Worm (Caenorhabditis elegans) whole organism, L1 larva: ENCODE measurements around the gene T05D4.5.

Source experiments
- C04F5.9 ChIP-seq: sonication (generic microtip); optimal IDR thresholded peaks from 2 replicates; lab custom pipeline; 2016; ENCODE audit warnings: missing genetic modification characterization, missing compliant biosample characterization
- F16B12.6 ChIP-seq: fragments of 150-350 bp; optimal IDR thresholded peaks from 2 replicates; lab custom pipeline; 2014; ENCODE audit warnings: missing biosample characterization, missing genetic modification characterization
- alr-1 ChIP-seq: fragments of 200-800 bp; sonication (Bioruptor generic); optimal IDR thresholded peaks from 2 replicates; lab custom pipeline; 2018; ENCODE audit warnings: borderline replicate concordance, mild to moderate bottlenecking, missing genetic modification characterization, missing compliant biosample characterization
- aly-2 ChIP-seq: fragments of 150-350 bp; optimal IDR thresholded peaks from 2 replicates; lab custom pipeline; 2014; ENCODE audit warnings: missing biosample characterization, missing genetic modification characterization
- blmp-1 ChIP-seq: fragments of 150-350 bp; optimal IDR thresholded peaks from 2 replicates; lab custom pipeline; 2014; ENCODE audit warnings: missing biosample characterization, missing genetic modification characterization
- ceh-63 ChIP-seq: fragments of 200-800 bp; sonication (Bioruptor generic); optimal IDR thresholded peaks from 2 replicates; lab custom pipeline; 2018; ENCODE audit warnings: mild to moderate bottlenecking, missing genetic modification characterization, missing compliant biosample characterization
- ceh-82 ChIP-seq, 3 experiments: fragments of 150-350 bp in 1 of 3; sonication (generic microtip) in 2 of 3; optimal IDR thresholded peaks; 2 replicates each; lab custom pipeline; 2014 to 2017; ENCODE audit warnings: missing biosample characterization in 3 of 3, missing genetic modification characterization in 3 of 3
- ceh-90 ChIP-seq: sonication (generic microtip); optimal IDR thresholded peaks from 2 replicates; lab custom pipeline; 2016; ENCODE audit warnings: missing genetic modification characterization, missing compliant biosample characterization
- ces-1 ChIP-seq: fragments of 150-350 bp; optimal IDR thresholded peaks from 2 replicates; lab custom pipeline; 2014; ENCODE audit warnings: missing biosample characterization, missing genetic modification reagents, missing genetic modification characterization
- dpl-1 ChIP-seq, 3 experiments: fragments of 150-350 bp in 2 of 3; sonication (generic microtip) in 1 of 3; optimal IDR thresholded peaks; 2 replicates each; lab custom pipeline; 2014 to 2017; ENCODE audit warnings: missing biosample characterization in 3 of 3, missing genetic modification characterization in 3 of 3, missing genetic modification reagents in 3 of 3
- dsc-1 ChIP-seq: sonication (generic microtip); optimal IDR thresholded peaks from 2 replicates; lab custom pipeline; 2016; ENCODE audit warnings: mild to moderate bottlenecking, missing genetic modification characterization, missing compliant biosample characterization
- efl-1 ChIP-seq, 4 experiments: fragments of 150-350 bp; optimal IDR thresholded peaks in 3 of 4; peaks in 1 of 4; 1 replicate in 1 of 4; 2 replicates in 3 of 4; lab custom pipeline; 2014; ENCODE audit warnings: missing biosample characterization in 2 of 4, missing genetic modification characterization in 2 of 4, missing genetic modification reagents in 2 of 4
- efl-3 ChIP-seq: fragments of 200-800 bp; sonication (Bioruptor generic); optimal IDR thresholded peaks from 2 replicates; lab custom pipeline; 2018; ENCODE audit warnings: mild to moderate bottlenecking, missing genetic modification characterization, missing compliant biosample characterization
- egl-13 ChIP-seq: sonication (generic microtip); optimal IDR thresholded peaks from 2 replicates; lab custom pipeline; 2016; ENCODE audit warnings: missing genotype, missing genetic modification reagents, missing genetic modification characterization, missing compliant biosample characterization
- elt-2 ChIP-seq: sonication (generic microtip); optimal IDR thresholded peaks from 2 replicates; lab custom pipeline; 2016; ENCODE audit warnings: missing genetic modification characterization, mild to moderate bottlenecking, inconsistent platforms, missing compliant biosample characterization, missing genetic modification reagents
- elt-3 ChIP-seq, 6 experiments: fragments of 150-350 bp in 1 of 6; sonication (generic microtip); optimal IDR thresholded peaks; 2 replicates each; lab custom pipeline; 2017 to 2018; ENCODE audit warnings: missing biosample characterization in 6 of 6, missing genetic modification characterization in 6 of 6, inconsistent platforms in 1 of 6
- fos-1 ChIP-seq: fragments of 150-350 bp; optimal IDR thresholded peaks from 2 replicates; lab custom pipeline; 2014; ENCODE audit warnings: missing biosample characterization, missing genetic modification characterization
- grh-1 ChIP-seq: fragments of 200-800 bp; sonication (Bioruptor generic); IDR thresholded peaks from 2 replicates; pipeline ENCODE4 v1.3.6; 2022; ENCODE audit warnings: missing genetic modification reagents, missing genetic modification characterization, missing compliant biosample characterization
- hlh-17 ChIP-seq: fragments of 200-800 bp; sonication (Bioruptor generic); optimal IDR thresholded peaks from 2 replicates; lab custom pipeline; 2018; ENCODE audit warnings: missing genetic modification characterization, mild to moderate bottlenecking, missing compliant biosample characterization, moderate library complexity, borderline replicate concordance
- irx-1 ChIP-seq: sonication (generic microtip); optimal IDR thresholded peaks from 2 replicates; lab custom pipeline; 2016; ENCODE audit warnings: missing genetic modification characterization, missing compliant biosample characterization
- jun-1 ChIP-seq: fragments of 150-350 bp; optimal IDR thresholded peaks from 2 replicates; lab custom pipeline; 2014; ENCODE audit warnings: missing biosample characterization, missing genetic modification reagents, missing genetic modification characterization
- lin-14 ChIP-seq: fragments of 200-800 bp; sonication (Bioruptor generic); optimal IDR thresholded peaks from 2 replicates; lab custom pipeline; 2018; ENCODE audit warnings: mild to moderate bottlenecking, missing genetic modification characterization, moderate library complexity, missing compliant biosample characterization
- lin-15B ChIP-seq: fragments of 150-350 bp; sonication (generic microtip); optimal IDR thresholded peaks from 3 replicates; lab custom pipeline; 2014; ENCODE audit warnings: missing biosample characterization, missing genetic modification characterization
- lin-35 ChIP-seq, 2 experiments: fragments of 150-350 bp; optimal IDR thresholded peaks; 2 replicates each; lab custom pipeline; 2014; ENCODE audit warnings: missing biosample characterization in 2 of 2, missing genetic modification characterization in 2 of 2, missing genetic modification reagents in 2 of 2
- lin-39 ChIP-seq: fragments of 150-350 bp; optimal IDR thresholded peaks from 2 replicates; lab custom pipeline; 2014; ENCODE audit warnings: missing biosample characterization, missing genetic modification reagents, missing genetic modification characterization
- mep-1 ChIP-seq: fragments of 150-350 bp; optimal IDR thresholded peaks from 2 replicates; lab custom pipeline; 2014; ENCODE audit warnings: missing biosample characterization, missing genetic modification characterization
- nhr-11 ChIP-seq: fragments of 150-350 bp; optimal IDR thresholded peaks from 2 replicates; lab custom pipeline; 2014; ENCODE audit warnings: missing biosample characterization, missing genetic modification characterization
- nhr-12 ChIP-seq: sonication (generic microtip); optimal IDR thresholded peaks from 2 replicates; lab custom pipeline; 2017; ENCODE audit warnings: missing biosample characterization, missing genetic modification characterization
- nhr-19 ChIP-seq: fragments of 200-800 bp; sonication (Bioruptor generic); conservative IDR thresholded peaks from 2 replicates; pipeline ENCODE4 v1.3.6; 2022; ENCODE audit warnings: missing genetic modification characterization, missing compliant biosample characterization
- nhr-20 ChIP-seq: sonication (generic microtip); optimal IDR thresholded peaks from 2 replicates; lab custom pipeline; 2016; ENCODE audit warnings: mild to moderate bottlenecking, missing genetic modification characterization, missing compliant biosample characterization
- nhr-237 ChIP-seq: fragments of 150-350 bp; optimal IDR thresholded peaks from 2 replicates; lab custom pipeline; 2014; ENCODE audit warnings: missing biosample characterization, missing genetic modification characterization
- nhr-71 ChIP-seq: sonication (generic microtip); optimal IDR thresholded peaks from 2 replicates; lab custom pipeline; 2016; ENCODE audit warnings: mild to moderate bottlenecking, missing genetic modification characterization, moderate library complexity, missing compliant biosample characterization
- nhr-77 ChIP-seq: fragments of 150-350 bp; optimal IDR thresholded peaks from 2 replicates; lab custom pipeline; 2014; ENCODE audit warnings: missing biosample characterization, missing genetic modification characterization
- nhr-84 ChIP-seq: sonication (generic microtip); optimal IDR thresholded peaks from 2 replicates; lab custom pipeline; 2017; ENCODE audit warnings: missing biosample characterization, missing genetic modification characterization
- nhr-85 ChIP-seq: sonication (generic microtip); peaks from one replicate; lab custom pipeline; 2016; ENCODE audit warnings: missing genetic modification characterization, inconsistent platforms, missing compliant biosample characterization
- rnt-1 ChIP-seq: sonication (generic microtip); optimal IDR thresholded peaks from 2 replicates; lab custom pipeline; 2016; ENCODE audit warnings: mild to moderate bottlenecking, missing genetic modification characterization, moderate library complexity, missing compliant biosample characterization
- skn-1 ChIP-seq: fragments of 150-350 bp; optimal IDR thresholded peaks from 2 replicates; lab custom pipeline; 2014; ENCODE audit warnings: missing biosample characterization, missing genetic modification characterization
- snpc-4 ChIP-seq: fragments of 150-350 bp; optimal IDR thresholded peaks from 2 replicates; lab custom pipeline; 2014; ENCODE audit warnings: missing biosample characterization, missing genetic modification characterization
- sup-37 ChIP-seq: fragments of 200-800 bp; sonication (Bioruptor generic); optimal IDR thresholded peaks from 2 replicates; lab custom pipeline; 2018; ENCODE audit warnings: mild to moderate bottlenecking, missing genetic modification characterization, missing compliant biosample characterization
- swsn-7 ChIP-seq: sonication (generic microtip); optimal IDR thresholded peaks from 2 replicates; lab custom pipeline; 2016; ENCODE audit warnings: missing genetic modification characterization, missing compliant biosample characterization
- tbx-2 ChIP-seq: sonication (generic microtip); optimal IDR thresholded peaks from 2 replicates; lab custom pipeline; 2016; ENCODE audit warnings: missing genetic modification characterization, missing compliant biosample characterization
- unc-130 ChIP-seq: fragments of 150-350 bp; optimal IDR thresholded peaks from 2 replicates; lab custom pipeline; 2017; ENCODE audit warnings: missing biosample characterization, missing genetic modification characterization, inconsistent platforms
- ztf-11 ChIP-seq, 2 experiments: sonication (generic microtip); optimal IDR thresholded peaks; 2 replicates each; lab custom pipeline; 2016 to 2017; ENCODE audit warnings: missing genetic modification characterization in 2 of 2, missing biosample characterization in 1 of 2, missing compliant biosample characterization in 1 of 2

Gene T05D4.5

DNA sequence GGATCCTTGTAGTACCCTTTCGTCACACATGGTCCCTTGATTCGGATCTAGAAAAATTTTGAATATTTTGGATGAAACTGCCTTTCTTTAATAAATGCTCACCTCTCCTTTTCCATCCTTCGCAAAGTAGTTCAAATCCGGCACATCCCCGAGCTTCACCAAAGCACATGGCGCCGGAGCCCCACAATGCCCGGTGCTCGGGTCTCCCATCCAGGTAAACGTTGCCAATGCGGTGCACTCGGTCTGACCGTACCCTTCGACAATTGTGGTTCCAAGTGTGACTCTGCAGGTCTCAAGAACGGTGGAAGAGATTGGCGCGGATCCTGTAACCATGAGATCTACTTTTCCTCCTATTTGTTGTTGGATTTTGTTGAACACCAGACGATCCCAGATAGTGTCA lies 39.8 kb upstream of the T05D4.5 start:
- TF ChIP-seq F16B12.6 (tag; lab: Kevin White, UChicago) (no peak), nhr-20 (tag; lab: Kevin White, UChicago) (no peak), ceh-82 (tag; optimal IDR thresholded peaks at IDR 0.05; lab: Kevin White, UChicago) (no peak), ceh-63 (GFP tag; lab: Kevin White, UChicago) (no peak), nhr-85 (no peak), nhr-237 (tag; lab: Kevin White, UChicago) (no peak), swsn-7 (no peak), hlh-17 (no peak), nhr-12 (no peak), mep-1 (tag; lab: Kevin White, UChicago) (no peak), tbx-2 (no peak), nhr-71 (tag; lab: Kevin White, UChicago) (no peak), blmp-1 (tag; lab: Kevin White, UChicago) (no peak), fos-1 (tag; lab: Kevin White, UChicago) (no peak), nhr-77 (tag; lab: Kevin White, UChicago) (no peak), aly-2 (tag; lab: Kevin White, UChicago) (no peak)

ce11 chrIII:13542458-13542857 lies 38.2 kb upstream of the T05D4.5 start:
- TF ChIP-seq nhr-85 (peak; percentile 58), efl-3 (GFP tag; lab: Kevin White, UChicago) (no peak), nhr-19 (no peak), jun-1 (tag; lab: Kevin White, UChicago) (no peak), lin-14 (GFP tag; lab: Kevin White, UChicago) (peak; percentile 24), irx-1 (tag; lab: Kevin White, UChicago) (no peak), lin-35 (GFP tag; optimal IDR thresholded peaks at IDR 0.05; lab: Kevin White, UChicago) (peak in 1 of 2 experiments; percentile 27), ces-1 (GFP tag; lab: Kevin White, UChicago) (no peak), elt-3 (tag; optimal IDR thresholded peaks at IDR 0.05; lab: Kevin White, UChicago) (peak; percentile 0 to 88 (median 52)), nhr-11 (tag; lab: Kevin White, UChicago) (no peak), lin-15B (tag; lab: Kevin White, UChicago) (no peak), dpl-1 (GFP tag; optimal IDR thresholded peaks at IDR 0.05; lab: Kevin White, UChicago) (peak in 1 of 3 experiments; percentile 14), unc-130 (no peak), lin-39 (tag; lab: Kevin White, UChicago) (no peak), ceh-63 (GFP tag; lab: Kevin White, UChicago) (no peak), nhr-71 (tag; lab: Kevin White, UChicago) (peak; percentile 13), egl-13 (no peak), aly-2 (tag; lab: Kevin White, UChicago) (no peak), nhr-20 (tag; lab: Kevin White, UChicago) (peak; percentile 0), sup-37 (GFP tag; lab: Kevin White, UChicago) (no peak), elt-2 (tag; lab: Kevin White, UChicago) (peak; percentile 17), ceh-90 (tag; lab: Kevin White, UChicago) (no peak), efl-1 (optimal IDR thresholded peaks at IDR 0.05; lab: Kevin White, UChicago) (no peak), efl-1 (GFP tag; optimal IDR thresholded peaks at IDR 0.05 in 1 of 2; lab: Kevin White, UChicago) (peak in 1 of 2 experiments; percentile 66), snpc-4 (tag; lab: Kevin White, UChicago) (no peak), grh-1 (GFP tag; lab: Robert Waterston, UW) (no peak), blmp-1 (tag; lab: Kevin White, UChicago) (peak; percentile 8), rnt-1 (tag; lab: Kevin White, UChicago) (no peak), dsc-1 (tag; lab: Kevin White, UChicago) (no peak)

DNA sequence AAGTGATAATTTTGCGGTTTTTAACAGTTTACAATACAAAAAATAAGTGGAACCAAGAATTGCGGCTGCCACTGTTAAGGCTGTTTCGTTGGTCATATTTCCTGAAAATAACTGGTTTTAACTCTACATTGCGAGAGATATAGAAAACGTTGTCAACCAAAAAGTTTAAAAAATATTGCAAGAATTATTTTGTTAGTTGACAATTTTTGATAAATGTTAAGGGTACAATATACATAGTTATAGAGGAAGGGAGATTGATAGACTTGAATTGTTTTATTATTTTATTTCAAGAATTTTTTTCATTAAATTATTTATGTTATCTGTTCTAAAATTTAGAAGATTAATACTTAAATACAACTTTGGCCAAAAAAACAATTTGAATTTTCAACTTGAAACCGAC lies 37.2 kb upstream of the T05D4.5 start, which contains the start of gene acs-5:
acs-5 (minus strand) TSS at position 101 of the 400 bp plus-strand sequence.
- TF ChIP-seq nhr-84 (no peak), F16B12.6 (tag; lab: Kevin White, UChicago) (no peak), elt-2 (tag; lab: Kevin White, UChicago) (no peak), ztf-11 (tag; optimal IDR thresholded peaks at IDR 0.05; lab: Kevin White, UChicago) (no peak), skn-1 (no peak), nhr-11 (tag; lab: Kevin White, UChicago) (no peak), C04F5.9 (tag; lab: Kevin White, UChicago) (no peak), nhr-85 (no peak), nhr-237 (tag; lab: Kevin White, UChicago) (no peak), alr-1 (tag; lab: Kevin White, UChicago) (no peak)
